Fruit fly (Drosophila melanogaster) whole organism, embryonic: Measurements from ENCODE around the gene CG14515.

Experiments used
- CG10267 ChIP-seq: fragments of 200-800 bp; sonication (Bioruptor generic); optimal IDR thresholded peaks from 2 replicates; lab custom pipeline; 2018; ENCODE audit warnings: missing biosample characterization, mild to moderate bottlenecking, missing genetic modification characterization, moderate library complexity
- CG11093 ChIP-seq: fragments of 200-800 bp; sonication (Bioruptor generic); IDR thresholded peaks from 3 replicates; pipeline ENCODE4 v1.3.6; 2022; ENCODE audit warnings: missing biosample characterization, missing genetic modification characterization
- CG12155 ChIP-seq: fragments of 200-800 bp; sonication (Bioruptor generic); optimal IDR thresholded peaks from 3 replicates; lab custom pipeline; 2016; ENCODE audit warnings: missing biosample characterization, missing genetic modification characterization
- CG14860 ChIP-seq: fragments of 200-800 bp; sonication (Bioruptor generic); IDR thresholded peaks from 3 replicates; pipeline ENCODE4 v1.3.6; 2022; ENCODE audit warnings: missing biosample characterization, missing genetic modification characterization; ENCODE audit not compliant: partially characterized antibody
- CG15073 ChIP-seq: fragments of 200-800 bp; sonication (Bioruptor generic); optimal IDR thresholded peaks from 2 replicates; lab custom pipeline; 2016; ENCODE audit warnings: missing biosample characterization, missing genetic modification characterization
- CG17361 ChIP-seq: fragments of 200-800 bp; sonication (Bioruptor generic); IDR thresholded peaks from 3 replicates; pipeline ENCODE4 v1.3.6; 2022; ENCODE audit warnings: missing biosample characterization, missing genetic modification characterization
- CG34224 ChIP-seq: fragments of 200-800 bp; sonication (Bioruptor generic); IDR thresholded peaks from 3 replicates; pipeline ENCODE4 v1.3.6; 2022; ENCODE audit warnings: missing biosample characterization, missing genetic modification characterization; ENCODE audit not compliant: partially characterized antibody
- CG34376 ChIP-seq: fragments of 200-800 bp; sonication (Bioruptor generic); optimal IDR thresholded peaks from 2 replicates; lab custom pipeline; 2018; ENCODE audit warnings: missing biosample characterization, mild to moderate bottlenecking, missing genetic modification characterization
- CG4360 ChIP-seq: fragments of 200-800 bp; sonication (Bioruptor generic); IDR thresholded peaks from 2 replicates; pipeline ENCODE4 v1.3.6; 2022; ENCODE audit warnings: missing biosample characterization, missing genetic modification characterization
- CG4617 ChIP-seq: fragments of 200-800 bp; sonication (Bioruptor generic); optimal IDR thresholded peaks from 3 replicates; lab custom pipeline; 2016; ENCODE audit warnings: missing biosample characterization, missing genetic modification characterization, borderline replicate concordance
- CG4820 ChIP-seq: fragments of 200-800 bp; sonication (Bioruptor generic); optimal IDR thresholded peaks from 3 replicates; lab custom pipeline; 2016; ENCODE audit warnings: missing biosample characterization, missing genetic modification characterization
- CG8089 ChIP-seq: fragments of 200-800 bp; sonication (Bioruptor generic); optimal IDR thresholded peaks from 3 replicates; lab custom pipeline; 2016; ENCODE audit warnings: missing biosample characterization, missing genetic modification characterization
- CG9817 ChIP-seq: fragments of 200-800 bp; sonication (Bioruptor generic); optimal IDR thresholded peaks from 2 replicates; lab custom pipeline; 2018; ENCODE audit warnings: missing biosample characterization, mild to moderate bottlenecking, missing genetic modification characterization, moderate library complexity
- CG9876 ChIP-seq: fragments of 200-800 bp; sonication (Bioruptor generic); optimal IDR thresholded peaks from 2 replicates; lab custom pipeline; 2016; ENCODE audit warnings: missing biosample characterization, missing genetic modification characterization
- CkIIα-i1 ChIP-seq: fragments of 200-800 bp; sonication (Bioruptor generic); IDR thresholded peaks from 2 replicates; pipeline ENCODE4 v1.3.6; 2022; ENCODE audit warnings: missing biosample characterization, missing genetic modification characterization
- D ChIP-seq, 2 experiments: fragments of 200-800 bp in 1 of 2; fragments of >200 bp in 1 of 2; sonication (Bioruptor generic) in 1 of 2; optimal IDR thresholded peaks; 2 replicates in 1 of 2; 3 replicates in 1 of 2; lab custom pipeline; 2017; ENCODE audit warnings: mild to moderate bottlenecking in 1 of 2, missing biosample characterization in 1 of 2, missing genetic modification characterization in 1 of 2, missing genetic modification reagents in 1 of 2
- Deaf1 ChIP-seq: fragments of 200-800 bp; optimal IDR thresholded peaks from 3 replicates; lab custom pipeline; 2019; ENCODE audit warnings: missing biosample characterization, mild to moderate bottlenecking, missing genetic modification characterization, moderate library complexity
- Elba2 ChIP-seq: fragments of 200-800 bp; sonication (Bioruptor generic); optimal IDR thresholded peaks from 3 replicates; lab custom pipeline; 2016; ENCODE audit warnings: missing biosample characterization, missing genetic modification characterization
- GATAe ChIP-seq: fragments of 200-800 bp; sonication (Bioruptor generic); conservative IDR thresholded peaks from 2 replicates; pipeline ENCODE4 v1.3.6; 2022; ENCODE audit warnings: missing biosample characterization, missing genetic modification characterization
- Hmr ChIP-seq: fragments of 200-800 bp; sonication (Bioruptor generic); optimal IDR thresholded peaks from 3 replicates; lab custom pipeline; 2017; ENCODE audit warnings: mild to moderate bottlenecking, missing biosample characterization, missing genetic modification reagents, missing genetic modification characterization
- Jarid2 ChIP-seq: fragments of 200-800 bp; sonication (Bioruptor generic); optimal IDR thresholded peaks from 3 replicates; lab custom pipeline; 2017; ENCODE audit warnings: mild to moderate bottlenecking, missing biosample characterization, missing genetic modification reagents, missing genetic modification characterization
- Kr ChIP-seq: fragments of 200-800 bp; sonication (Bioruptor generic); optimal IDR thresholded peaks from 2 replicates; lab custom pipeline; 2017; ENCODE audit warnings: missing biosample characterization, mild to moderate bottlenecking, missing genetic modification characterization
- TFAM ChIP-seq: fragments of 200-800 bp; sonication (Bioruptor generic); optimal IDR thresholded peaks from 2 replicates; lab custom pipeline; 2017; ENCODE audit warnings: missing biosample characterization, missing genetic modification characterization, inconsistent platforms
- Xrp1 ChIP-seq: fragments of 200-800 bp; sonication (Bioruptor generic); IDR thresholded peaks from 2 replicates; pipeline ENCODE4 v1.3.6; 2022; ENCODE audit warnings: missing biosample characterization, missing genetic modification characterization
- chinmo ChIP-seq: fragments of 200-800 bp; sonication (Bioruptor generic); IDR thresholded peaks from 4 replicates; pipeline ENCODE4 v1.3.6; 2022; ENCODE audit warnings: missing biosample characterization, missing genetic modification characterization; ENCODE audit not compliant: partially characterized antibody
- cwo ChIP-seq: fragments of 200-800 bp; sonication (Bioruptor generic); optimal IDR thresholded peaks from 3 replicates; lab custom pipeline; 2017; ENCODE audit warnings: missing biosample characterization, missing genetic modification characterization, mild to moderate bottlenecking, moderate library complexity, missing genetic modification reagents
- dm ChIP-seq: fragments of 200-800 bp; sonication (Bioruptor generic); optimal IDR thresholded peaks from 3 replicates; lab custom pipeline; 2016; ENCODE audit warnings: missing biosample characterization, missing genetic modification characterization
- dmrt99B ChIP-seq: fragments of 200-800 bp; sonication (Bioruptor generic); optimal IDR thresholded peaks from 2 replicates; lab custom pipeline; 2018; ENCODE audit warnings: missing biosample characterization, mild to moderate bottlenecking, missing genetic modification characterization, moderate library complexity
- exex ChIP-seq: fragments of 200-800 bp; sonication (Bioruptor generic); optimal IDR thresholded peaks from 4 replicates; lab custom pipeline; 2018; ENCODE audit warnings: missing biosample characterization, mild to moderate bottlenecking, missing genetic modification characterization, moderate library complexity
- eyg ChIP-seq: fragments of 200-800 bp; sonication (Bioruptor generic); optimal IDR thresholded peaks from 3 replicates; lab custom pipeline; 2016; ENCODE audit warnings: missing biosample characterization, missing genetic modification characterization
- gcm2 ChIP-seq: fragments of 200-800 bp; sonication (Bioruptor generic); optimal IDR thresholded peaks from 2 replicates; lab custom pipeline; 2016; ENCODE audit warnings: missing biosample characterization, missing genetic modification characterization
- grn ChIP-seq: fragments of 200-800 bp; sonication (Bioruptor generic); optimal IDR thresholded peaks from 3 replicates; lab custom pipeline; 2017; ENCODE audit warnings: missing biosample characterization, missing genetic modification characterization
- gro ChIP-seq: fragments of 200-800 bp; sonication (Bioruptor generic); optimal IDR thresholded peaks from 2 replicates; lab custom pipeline; 2016; ENCODE audit warnings: missing biosample characterization, missing genetic modification characterization
- mirr ChIP-seq: fragments of 200-800 bp; sonication (Bioruptor generic); optimal IDR thresholded peaks from 3 replicates; lab custom pipeline; 2018; ENCODE audit warnings: missing biosample characterization, mild to moderate bottlenecking, missing genetic modification characterization
- onecut ChIP-seq: fragments of 200-800 bp; sonication (Bioruptor generic); IDR thresholded peaks from 2 replicates; pipeline ENCODE4 v1.3.6; 2022; ENCODE audit warnings: missing biosample characterization, missing genetic modification characterization
- row ChIP-seq: fragments of 200-800 bp; sonication (Bioruptor generic); IDR thresholded peaks from 3 replicates; pipeline ENCODE4 v1.3.6; 2022; ENCODE audit warnings: missing biosample characterization, missing genetic modification characterization
- schlank ChIP-seq: fragments of 200-800 bp; sonication (Bioruptor generic); optimal IDR thresholded peaks from 2 replicates; lab custom pipeline; 2018; ENCODE audit warnings: missing biosample characterization, mild to moderate bottlenecking, missing genetic modification characterization
- sd ChIP-seq: fragments of 200-800 bp; sonication (Bioruptor generic); optimal IDR thresholded peaks from 3 replicates; lab custom pipeline; 2018; ENCODE audit warnings: missing biosample characterization, mild to moderate bottlenecking, missing genetic modification characterization, moderate library complexity
- sima ChIP-seq: fragments of 200-800 bp; sonication (Bioruptor generic); optimal IDR thresholded peaks from 2 replicates; lab custom pipeline; 2016; ENCODE audit warnings: missing biosample characterization, missing genetic modification characterization
- sisA ChIP-seq: fragments of 200-800 bp; sonication (Bioruptor generic); IDR thresholded peaks from 2 replicates; pipeline ENCODE4 v1.3.6; 2022; ENCODE audit warnings: missing biosample characterization, missing genetic modification characterization
- sug ChIP-seq: fragments of 200-800 bp; optimal IDR thresholded peaks from 2 replicates; lab custom pipeline; 2019; ENCODE audit warnings: missing biosample characterization, mild to moderate bottlenecking, missing genetic modification characterization, moderate library complexity
- trh ChIP-seq: fragments of 200-800 bp; sonication (Bioruptor generic); optimal IDR thresholded peaks from 2 replicates; lab custom pipeline; 2016; ENCODE audit warnings: missing biosample characterization, missing genetic modification characterization
- vvl ChIP-seq: fragments of 200-800 bp; sonication (Bioruptor generic); IDR thresholded peaks from 2 replicates; pipeline ENCODE4 v1.3.6; 2022; ENCODE audit warnings: missing biosample characterization, missing genetic modification characterization
- wdn ChIP-seq: fragments of 200-800 bp; sonication (Bioruptor generic); IDR thresholded peaks from 2 replicates; pipeline ENCODE4 v1.3.6; 2022; ENCODE audit warnings: missing biosample characterization, missing genetic modification characterization
- yki ChIP-seq: fragments of >200 bp; optimal IDR thresholded peaks from 3 replicates; lab custom pipeline; 2018

Gene CG14515

dm6 chr3R:29157418-29158398 is 39.6 kb upstream of the CG14515 start, which contains the start of gene rdog (continued):
- TF ChIP-seq vvl (GFP tag; lab: Robert Waterston, UW) (peak; percentile 56; the same call in 1 of the 2 replicates), CG12155 (GFP tag; lab: Kevin White, UChicago) (peak; percentile 69), D (optimal IDR thresholded peaks at IDR 0.05; lab: Kevin White, UChicago) (no peak), D (GFP tag; optimal IDR thresholded peaks at IDR 0.05; lab: Kevin White, UChicago) (peak; percentile 63), CG4617 (GFP tag; lab: Kevin White, UChicago) (peak; percentile 46), onecut (GFP tag; lab: Robert Waterston, UW) (0 out of 2 replicates have a peak, but pooled peaks have one; percentile 25), TFAM (GFP tag; lab: Kevin White, UChicago) (no peak), CkIIα-i1 (GFP tag; lab: Robert Waterston, UW) (no peak), CG8089 (peak; percentile 78), Elba2 (no peak), Kr (GFP tag; lab: Kevin White, UChicago) (peak; percentile 82), trh (no peak), CG14860 (GFP tag; lab: Robert Waterston, UW) (no peak), dmrt99B (tag; lab: Kevin White, UChicago) (peak; percentile 76), CG9817 (tag; lab: Kevin White, UChicago) (peak; percentile 79), CG4820 (GFP tag; lab: Kevin White, UChicago) (peak; percentile 85), sisA (GFP tag; lab: Robert Waterston, UW) (peak; percentile 69), sima (no peak), yki (peak; percentile 5), gcm2 (GFP tag; lab: Kevin White, UChicago) (peak; percentile 69), CG11093 (GFP tag; lab: Robert Waterston, UW) (0 out of 3 replicates have a peak, but pooled peaks have one; percentile 43), Jarid2 (peak; percentile 73), schlank (tag; lab: Kevin White, UChicago) (peak; percentile 22), CG4360 (no peak; the same call in none of the 2 replicates), CG15073 (GFP tag; lab: Kevin White, UChicago) (no peak), CG9876 (GFP tag; lab: Kevin White, UChicago) (peak; percentile 53), CG34224 (peak; percentile 42; the same call in 1 of the 3 replicates), dm (GFP tag; lab: Kevin White, UChicago) (peak; percentile 78), CG10267 (tag; lab: Kevin White, UChicago) (peak; percentile 78), wdn (peak; percentile 56), CG34376 (GFP tag; lab: Kevin White, UChicago) (peak; percentile 86), Hmr (GFP tag; lab: Kevin White, UChicago) (peak; percentile 75), CG17361 (GFP tag; lab: Robert Waterston, UW) (peak; percentile 88)

- no peak for TF ChIP-seq eyg (GFP tag; lab: Kevin White, UChicago)
- no peak for TF ChIP-seq row (GFP tag; lab: Robert Waterston, UW)
- TF ChIP-seq cwo (GFP tag; lab: Kevin White, UChicago): peak; percentile 95
- TF ChIP-seq Xrp1 (GFP tag; lab: Robert Waterston, UW): no peak
- no peak for TF ChIP-seq Deaf1 (tag; lab: Kevin White, UChicago)
- TF ChIP-seq sug (tag; lab: Kevin White, UChicago): peak; percentile 83
- TF ChIP-seq gro (GFP tag; lab: Kevin White, UChicago): no peak
- 0 out of 4 replicates have a peak, but pooled peaks have one; percentile 8 for TF ChIP-seq chinmo (GFP tag; lab: Robert Waterston, UW)
- TF ChIP-seq mirr (GFP tag; lab: Kevin White, UChicago): peak; percentile 92
- peak; percentile 56 for TF ChIP-seq grn (GFP tag; lab: Kevin White, UChicago)
- peak; percentile 81 for TF ChIP-seq CG34376 (GFP tag; lab: Kevin White, UChicago)
- peak; percentile 35; the same call in 1 of the 2 replicates for TF ChIP-seq GATAe (GFP tag; lab: Robert Waterston, UW)
- peak; percentile 92 for TF ChIP-seq exex (tag; lab: Kevin White, UChicago)
- peak; percentile 33 for TF ChIP-seq sd (tag; lab: Kevin White, UChicago)
Observed at dm6 chr3R:29158721-29159120, 38.6 kb upstream of the CG14515 start.
